Worm (Caenorhabditis elegans) whole organism, midembryonic: ENCODE results near the gene W07G4.8.

Source experiments
- T22C8.4 ChIP-seq: fragments of 200-800 bp; sonication (Bioruptor generic); IDR thresholded peaks from 2 replicates; pipeline ENCODE4 v1.3.6; 2022; ENCODE audit warnings: missing genetic modification characterization, missing compliant biosample characterization
- cog-1 ChIP-seq: sonication (generic microtip); optimal IDR thresholded peaks from 2 replicates; lab custom pipeline; 2016; ENCODE audit warnings: missing genetic modification characterization, missing compliant biosample characterization
- flt-1 ChIP-seq: fragments of 200-800 bp; sonication (Bioruptor generic); IDR thresholded peaks from 2 replicates; pipeline ENCODE4 v1.3.6; 2022; ENCODE audit warnings: missing genetic modification characterization, missing compliant biosample characterization
- klf-2 ChIP-seq: fragments of 200-800 bp; sonication (Bioruptor generic); conservative IDR thresholded peaks from 2 replicates; pipeline ENCODE4 v1.3.6; 2022; ENCODE audit warnings: missing genetic modification reagents, missing genetic modification characterization, missing compliant biosample characterization
- med-1 ChIP-seq: sonication (generic microtip); optimal IDR thresholded peaks from 2 replicates; lab custom pipeline; 2017; ENCODE audit warnings: missing genetic modification characterization, mild to moderate bottlenecking, missing compliant biosample characterization, antibody characterized with exemption, missing genetic modification reagents; ENCODE audit not compliant: insufficient read depth
- ref-1 ChIP-seq: fragments of 200-800 bp; sonication (Bioruptor generic); conservative IDR thresholded peaks from 2 replicates; pipeline ENCODE4 v1.3.6; 2022; ENCODE audit warnings: missing genetic modification reagents, missing genetic modification characterization, missing compliant biosample characterization
- tab-1 ChIP-seq: fragments of 200-800 bp; sonication (Bioruptor generic); IDR thresholded peaks from 2 replicates; pipeline ENCODE4 v1.3.6; 2022; ENCODE audit warnings: missing genetic modification characterization, missing compliant biosample characterization
- ztf-29 ChIP-seq: fragments of 200-800 bp; sonication (Bioruptor generic); IDR thresholded peaks from 2 replicates; pipeline ENCODE4 v1.3.6; 2022; ENCODE audit warnings: missing genetic modification reagents, missing genetic modification characterization, missing compliant biosample characterization

- TF ChIP-seq ref-1: no peak
- no peak for TF ChIP-seq med-1 (GFP tag; lab: Kevin White, UChicago)
- no peak for TF ChIP-seq flt-1 (GFP tag; lab: Robert Waterston, UW)
- no peak for TF ChIP-seq ztf-29 (GFP tag; lab: Robert Waterston, UW)
- no peak for TF ChIP-seq tab-1 (GFP tag; lab: Robert Waterston, UW)
- TF ChIP-seq klf-2 (GFP tag; lab: Robert Waterston, UW): no peak
- TF ChIP-seq cog-1: no peak
- TF ChIP-seq T22C8.4 (GFP tag; lab: Robert Waterston, UW): no peak
Observed at ce11 chrV:13085227-13085640, 35.9 kb upstream of the W07G4.8 start.
